Fruit fly (Drosophila melanogaster) whole organism, embryonic: ENCODE measurements around the gene RpS2.

Source experiments
- Ada2b ChIP-seq: fragments of 200-800 bp; sonication (Bioruptor generic); IDR thresholded peaks from 2 replicates; pipeline ENCODE4 v1.3.6; 2022; ENCODE audit warnings: missing biosample characterization, missing genetic modification characterization
- Atf-2 ChIP-seq: fragments of 200-800 bp; sonication (Bioruptor generic); optimal IDR thresholded peaks from 2 replicates; lab custom pipeline; 2016; ENCODE audit warnings: missing biosample characterization, missing genetic modification characterization
- Blimp-1 ChIP-seq: fragments of 200-800 bp; sonication (Bioruptor generic); optimal IDR thresholded peaks from 3 replicates; lab custom pipeline; 2018; ENCODE audit warnings: missing biosample characterization, missing genetic modification characterization, mild to moderate bottlenecking, moderate library complexity, missing genetic modification reagents
- CG10267 ChIP-seq: fragments of 200-800 bp; sonication (Bioruptor generic); optimal IDR thresholded peaks from 2 replicates; lab custom pipeline; 2018; ENCODE audit warnings: missing biosample characterization, mild to moderate bottlenecking, missing genetic modification characterization, moderate library complexity
- CG10565 ChIP-seq: fragments of 200-800 bp; sonication (Bioruptor generic); optimal IDR thresholded peaks from 3 replicates; lab custom pipeline; 2016; ENCODE audit warnings: missing biosample characterization, mild to moderate bottlenecking, missing genetic modification characterization
- CG11398 ChIP-seq: fragments of 200-800 bp; sonication (Bioruptor generic); optimal IDR thresholded peaks from 2 replicates; lab custom pipeline; 2016; ENCODE audit warnings: missing biosample characterization, missing genetic modification characterization
- CG11695 ChIP-seq: fragments of 200-800 bp; sonication (Bioruptor generic); IDR thresholded peaks from 3 replicates; pipeline ENCODE4 v1.3.6; 2022; ENCODE audit warnings: missing biosample characterization, missing genetic modification characterization
- CG12744 ChIP-seq: fragments of 200-800 bp; sonication (Bioruptor generic); optimal IDR thresholded peaks from 2 replicates; lab custom pipeline; 2016; ENCODE audit warnings: missing biosample characterization, missing genetic modification characterization
- CG13775 ChIP-seq: fragments of 200-800 bp; sonication (Bioruptor generic); optimal IDR thresholded peaks from 3 replicates; lab custom pipeline; 2017; ENCODE audit warnings: missing biosample characterization, mild to moderate bottlenecking, missing genetic modification characterization
- CG1603 ChIP-seq: fragments of 200-800 bp; sonication (Bioruptor generic); optimal IDR thresholded peaks from 2 replicates; lab custom pipeline; 2019; ENCODE audit warnings: missing biosample characterization, mild to moderate bottlenecking, missing genetic modification characterization, moderate library complexity
- CG16863 ChIP-seq: fragments of 200-800 bp; sonication (Bioruptor generic); optimal IDR thresholded peaks from 3 replicates; lab custom pipeline; 2016; ENCODE audit warnings: missing biosample characterization, missing genetic modification characterization
- CG2120 ChIP-seq: fragments of 200-800 bp; sonication (Bioruptor generic); optimal IDR thresholded peaks from 3 replicates; lab custom pipeline; 2016; ENCODE audit warnings: missing biosample characterization, missing genetic modification characterization
- CG2875 ChIP-seq: fragments of 200-800 bp; sonication (Bioruptor generic); optimal IDR thresholded peaks from 2 replicates; lab custom pipeline; 2017; ENCODE audit warnings: missing biosample characterization, mild to moderate bottlenecking, missing genetic modification characterization, missing genetic modification reagents
- CG31365 ChIP-seq: fragments of 200-800 bp; sonication (Bioruptor generic); optimal IDR thresholded peaks from 2 replicates; lab custom pipeline; 2018; ENCODE audit warnings: missing biosample characterization, mild to moderate bottlenecking, missing genetic modification characterization
- CG32767 ChIP-seq: fragments of 200-800 bp; sonication (Bioruptor generic); IDR thresholded peaks from 2 replicates; pipeline ENCODE4 v1.3.6; 2022; ENCODE audit warnings: missing biosample characterization, missing genetic modification characterization
- CG3838 ChIP-seq: fragments of 200-800 bp; sonication (Bioruptor generic); optimal IDR thresholded peaks from 3 replicates; lab custom pipeline; 2016; ENCODE audit warnings: missing biosample characterization, missing genetic modification characterization
- CG3847 ChIP-seq: fragments of 200-800 bp; sonication (Bioruptor generic); IDR thresholded peaks from 2 replicates; pipeline ENCODE4 v1.3.6; 2022; ENCODE audit warnings: missing biosample characterization, missing genetic modification characterization
- CG43689 ChIP-seq: fragments of 200-800 bp; sonication (Bioruptor generic); IDR thresholded peaks from 2 replicates; pipeline ENCODE4 v1.3.6; 2022; ENCODE audit warnings: missing biosample characterization, missing genetic modification characterization
- CG4707 ChIP-seq: fragments of 200-800 bp; sonication (Bioruptor generic); optimal IDR thresholded peaks from 2 replicates; lab custom pipeline; 2018; ENCODE audit warnings: missing biosample characterization, mild to moderate bottlenecking, missing genetic modification characterization, moderate library complexity
- CG4820 ChIP-seq: fragments of 200-800 bp; sonication (Bioruptor generic); optimal IDR thresholded peaks from 3 replicates; lab custom pipeline; 2016; ENCODE audit warnings: missing biosample characterization, missing genetic modification characterization
- CG8388 ChIP-seq: fragments of 200-800 bp; sonication (Bioruptor generic); optimal IDR thresholded peaks from 2 replicates; lab custom pipeline; 2019; ENCODE audit warnings: missing biosample characterization, mild to moderate bottlenecking, missing genetic modification characterization, moderate library complexity
- CG9437 ChIP-seq: fragments of 200-800 bp; sonication (Bioruptor generic); optimal IDR thresholded peaks from 2 replicates; lab custom pipeline; 2018; ENCODE audit warnings: missing biosample characterization, mild to moderate bottlenecking, missing genetic modification characterization
- CkIIα-i1 ChIP-seq: fragments of 200-800 bp; sonication (Bioruptor generic); IDR thresholded peaks from 2 replicates; pipeline ENCODE4 v1.3.6; 2022; ENCODE audit warnings: missing biosample characterization, missing genetic modification characterization
- Dip3 ChIP-seq: fragments of 200-800 bp; sonication (Bioruptor generic); optimal IDR thresholded peaks from 3 replicates; lab custom pipeline; 2016; ENCODE audit warnings: missing biosample characterization, missing genetic modification characterization
- Dp ChIP-seq: fragments of 200-800 bp; sonication (Bioruptor generic); optimal IDR thresholded peaks from 2 replicates; lab custom pipeline; 2018; ENCODE audit warnings: missing biosample characterization, mild to moderate bottlenecking, missing genetic modification characterization, moderate library complexity
- Ets65A ChIP-seq: fragments of 200-800 bp; sonication (Bioruptor generic); peaks from one replicate; lab custom pipeline; 2016; ENCODE audit warnings: missing biosample characterization, missing genetic modification characterization
- Hr39 ChIP-seq: fragments of >200 bp; optimal IDR thresholded peaks from 2 replicates; lab custom pipeline; 2017
- Med ChIP-seq: fragments of 200-800 bp; sonication (Bioruptor generic); peaks from one replicate; lab custom pipeline; 2016; ENCODE audit warnings: missing biosample characterization, missing genetic modification characterization, mild to moderate bottlenecking, inconsistent platforms, moderate library complexity
- Mes4 ChIP-seq: fragments of 200-800 bp; sonication (Bioruptor generic); optimal IDR thresholded peaks from 2 replicates; lab custom pipeline; 2016; ENCODE audit warnings: missing biosample characterization, missing genetic modification characterization
- Myb ChIP-seq: fragments of 200-800 bp; sonication (Bioruptor generic); optimal IDR thresholded peaks from 2 replicates; lab custom pipeline; 2016; ENCODE audit warnings: missing biosample characterization, missing genetic modification characterization
- Pdp1 ChIP-seq, 2 experiments: fragments of 200-800 bp; sonication (Bioruptor generic); optimal IDR thresholded peaks; 3 replicates each; lab custom pipeline; 2016; ENCODE audit warnings: missing biosample characterization in 2 of 2, missing genetic modification characterization in 2 of 2, mild to moderate bottlenecking in 1 of 2, moderate library complexity in 1 of 2
- TFAM ChIP-seq: fragments of 200-800 bp; sonication (Bioruptor generic); optimal IDR thresholded peaks from 2 replicates; lab custom pipeline; 2017; ENCODE audit warnings: missing biosample characterization, missing genetic modification characterization, inconsistent platforms
- YL-1 ChIP-seq: fragments of 200-800 bp; sonication (Bioruptor generic); optimal IDR thresholded peaks from 3 replicates; lab custom pipeline; 2017; ENCODE audit warnings: missing biosample characterization, mild to moderate bottlenecking, missing genetic modification characterization
- abd-A ChIP-seq: fragments of 200-800 bp; sonication (Bioruptor generic); optimal IDR thresholded peaks from 3 replicates; lab custom pipeline; 2019; ENCODE audit warnings: missing biosample characterization, mild to moderate bottlenecking, missing genetic modification characterization, moderate library complexity
- al ChIP-seq: fragments of 200-800 bp; sonication (Bioruptor generic); IDR thresholded peaks from 2 replicates; pipeline ENCODE4 v1.3.6; 2022; ENCODE audit warnings: missing biosample characterization, missing genetic modification characterization
- chif ChIP-seq, 2 experiments: fragments of 200-800 bp; sonication (Bioruptor generic); optimal IDR thresholded peaks; 3 replicates each; lab custom pipeline; 2016; ENCODE audit warnings: missing biosample characterization in 2 of 2, missing genetic modification characterization in 2 of 2
- corto ChIP-seq: fragments of 200-800 bp; sonication (Bioruptor generic); optimal IDR thresholded peaks from 2 replicates; lab custom pipeline; 2016; ENCODE audit warnings: missing biosample characterization, mild to moderate bottlenecking, missing genetic modification characterization, moderate library complexity
- dmrt11E ChIP-seq: fragments of 200-800 bp; sonication (Bioruptor generic); optimal IDR thresholded peaks from 3 replicates; lab custom pipeline; 2018; ENCODE audit warnings: missing biosample characterization, mild to moderate bottlenecking, missing genetic modification characterization, moderate library complexity
- ftz-f1 ChIP-seq: fragments of 200-800 bp; sonication (Bioruptor generic); optimal IDR thresholded peaks from 2 replicates; lab custom pipeline; 2016; ENCODE audit warnings: missing biosample characterization, missing genetic modification characterization
- grn ChIP-seq: fragments of 200-800 bp; sonication (Bioruptor generic); optimal IDR thresholded peaks from 3 replicates; lab custom pipeline; 2017; ENCODE audit warnings: missing biosample characterization, missing genetic modification characterization
- hth ChIP-seq: fragments of >200 bp; optimal IDR thresholded peaks from 2 replicates; lab custom pipeline; 2017; ENCODE audit warnings: inconsistent platforms
- ken ChIP-seq: fragments of 200-800 bp; sonication (Bioruptor generic); IDR thresholded peaks from 3 replicates; pipeline ENCODE4 v1.3.6; 2022; ENCODE audit warnings: missing biosample characterization, missing genetic modification characterization
- klu ChIP-seq: fragments of 200-800 bp; sonication (Bioruptor generic); IDR thresholded peaks from 2 replicates; pipeline ENCODE4 v1.3.6; 2022; ENCODE audit warnings: missing biosample characterization, missing genetic modification characterization
- nmo ChIP-seq: fragments of 200-800 bp; sonication (Bioruptor generic); optimal IDR thresholded peaks from 2 replicates; lab custom pipeline; 2018; ENCODE audit warnings: missing biosample characterization, mild to moderate bottlenecking, missing genetic modification characterization, moderate library complexity
- salm ChIP-seq: fragments of 200-800 bp; sonication (Bioruptor generic); optimal IDR thresholded peaks from 2 replicates; lab custom pipeline; 2018; ENCODE audit warnings: missing biosample characterization, mild to moderate bottlenecking, missing genetic modification characterization
- sim ChIP-seq: fragments of 200-800 bp; sonication (Bioruptor generic); IDR thresholded peaks from 2 replicates; pipeline ENCODE4 v1.3.6; 2022; ENCODE audit warnings: missing biosample characterization, missing genetic modification characterization
- slou ChIP-seq: fragments of 200-800 bp; sonication (Bioruptor generic); optimal IDR thresholded peaks from 3 replicates; lab custom pipeline; 2016; ENCODE audit warnings: missing biosample characterization, missing genetic modification characterization
- slp2 ChIP-seq: fragments of 200-800 bp; sonication (Bioruptor generic); optimal IDR thresholded peaks from 2 replicates; lab custom pipeline; 2016; ENCODE audit warnings: missing biosample characterization, missing genetic modification characterization
- tin ChIP-seq: fragments of 200-800 bp; sonication (Bioruptor generic); optimal IDR thresholded peaks from 3 replicates; lab custom pipeline; 2016; ENCODE audit warnings: missing biosample characterization, missing genetic modification characterization
- tup ChIP-seq: fragments of 200-800 bp; sonication (Bioruptor generic); optimal IDR thresholded peaks from 2 replicates; lab custom pipeline; 2016; ENCODE audit warnings: missing biosample characterization, mild to moderate bottlenecking, missing genetic modification characterization, moderate library complexity
- vvl ChIP-seq: fragments of 200-800 bp; sonication (Bioruptor generic); IDR thresholded peaks from 2 replicates; pipeline ENCODE4 v1.3.6; 2022; ENCODE audit warnings: missing biosample characterization, missing genetic modification characterization
- wor ChIP-seq: fragments of 200-800 bp; sonication (Bioruptor generic); IDR thresholded peaks from 2 replicates; pipeline ENCODE4 v1.3.6; 2022; ENCODE audit warnings: missing biosample characterization, missing genetic modification characterization
- zen ChIP-seq: fragments of 200-800 bp; sonication (Bioruptor generic); optimal IDR thresholded peaks from 3 replicates; lab custom pipeline; 2018; ENCODE audit warnings: missing biosample characterization, mild to moderate bottlenecking, missing genetic modification characterization, moderate library complexity
- zfh2 ChIP-seq: fragments of 200-800 bp; sonication (Bioruptor generic); optimal IDR thresholded peaks from 2 replicates; lab custom pipeline; 2016; ENCODE audit warnings: missing biosample characterization, missing genetic modification characterization

The RpS2 gene

DNA sequence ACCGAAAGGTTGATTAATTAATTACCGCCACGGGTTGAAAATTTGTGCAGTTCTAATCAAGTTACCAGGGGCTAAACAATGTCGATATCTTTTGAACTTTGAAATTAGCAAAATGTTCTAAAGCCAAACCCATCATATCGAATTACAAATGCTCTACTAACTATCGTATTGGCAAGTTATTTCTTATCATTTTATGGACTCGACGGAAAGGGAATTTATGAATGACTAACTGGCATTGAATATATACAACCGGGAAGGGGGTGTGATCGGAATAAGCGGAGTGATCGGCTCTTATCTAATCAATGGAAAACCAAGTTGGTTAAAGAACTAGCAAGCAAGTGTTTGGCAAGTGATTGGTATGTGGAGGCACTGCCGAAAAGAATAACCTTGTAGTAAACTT is 46.2 kb upstream of the RpS2 start (continued):
- no peak for TF ChIP-seq nmo (GFP tag; lab: Kevin White, UChicago)
- TF ChIP-seq Med (GFP tag; lab: Kevin White, UChicago) = peak; percentile 57
- TF ChIP-seq hth (lab: Kevin White, UChicago) = no peak
- TF ChIP-seq CG43689 (GFP tag; lab: Robert Waterston, UW) = no peak
- TF ChIP-seq Pdp1 (GFP tag; optimal IDR thresholded peaks at IDR 0.05; lab: Kevin White, UChicago) = peak in 1 of 2 experiments; percentile 32
- no peak for TF ChIP-seq slou (GFP tag; lab: Kevin White, UChicago)
- no peak for TF ChIP-seq CG13775 (GFP tag; lab: Kevin White, UChicago)
- TF ChIP-seq YL-1 (GFP tag; lab: Kevin White, UChicago) = no peak
- TF ChIP-seq Mes4 (GFP tag; lab: Kevin White, UChicago) = no peak
- TF ChIP-seq ken (GFP tag; lab: Robert Waterston, UW) = no peak
- no peak for TF ChIP-seq zen (tag; lab: Kevin White, UChicago)
- peak; percentile 39 for TF ChIP-seq ftz-f1 (GFP tag; lab: Kevin White, UChicago)
- TF ChIP-seq TFAM (GFP tag; lab: Kevin White, UChicago) = no peak
- TF ChIP-seq zfh2 (GFP tag; lab: Kevin White, UChicago) = no peak
- no peak for TF ChIP-seq wor (GFP tag; lab: Robert Waterston, UW)
- no peak for TF ChIP-seq CG10267
- TF ChIP-seq abd-A (tag; lab: Kevin White, UChicago) = no peak
- no peak for TF ChIP-seq corto (GFP tag; lab: Kevin White, UChicago)
- peak; percentile 59 for TF ChIP-seq CG2120
- no peak for TF ChIP-seq grn
- no peak for TF ChIP-seq CG32767
- TF ChIP-seq CG1603 (tag; lab: Kevin White, UChicago) = peak; percentile 22
- TF ChIP-seq Ets65A (GFP tag; lab: Kevin White, UChicago) = no peak
- no peak for TF ChIP-seq Dip3
- no peak for TF ChIP-seq sim
- no peak for TF ChIP-seq CG9437
- no peak for TF ChIP-seq Dp (GFP tag; lab: Kevin White, UChicago)
- TF ChIP-seq CG4707 = no peak
- TF ChIP-seq chif (GFP tag; optimal IDR thresholded peaks at IDR 0.05; lab: Kevin White, UChicago) = no peak
- no peak for TF ChIP-seq tin (GFP tag; lab: Kevin White, UChicago)
- no peak for TF ChIP-seq dmrt11E (tag; lab: Kevin White, UChicago)
- TF ChIP-seq CG4820 (GFP tag; lab: Kevin White, UChicago) = no peak
- TF ChIP-seq CG16863 (GFP tag; lab: Kevin White, UChicago) = no peak
- no peak for TF ChIP-seq CG3838 (GFP tag; lab: Kevin White, UChicago)
- TF ChIP-seq CG2875 (GFP tag; lab: Kevin White, UChicago) = no peak
- no peak for TF ChIP-seq Blimp-1
- TF ChIP-seq CG31365 (tag; lab: Kevin White, UChicago) = peak; percentile 29
- no peak for TF ChIP-seq salm (tag; lab: Kevin White, UChicago)
- TF ChIP-seq CG11398 (GFP tag; lab: Kevin White, UChicago) = no peak
- TF ChIP-seq CG8388 (GFP tag; lab: Kevin White, UChicago) = no peak
- no peak for TF ChIP-seq CG3847 (GFP tag; lab: Robert Waterston, UW)
- TF ChIP-seq tup (GFP tag; lab: Kevin White, UChicago) = no peak
- no peak for TF ChIP-seq al
- no peak for TF ChIP-seq CkIIα-i1
- no peak for TF ChIP-seq CG11695 (GFP tag; lab: Robert Waterston, UW)
- TF ChIP-seq vvl (GFP tag; lab: Robert Waterston, UW) = no peak
- no peak for TF ChIP-seq CG10565 (GFP tag; lab: Kevin White, UChicago)
- TF ChIP-seq Atf-2 (GFP tag; lab: Kevin White, UChicago) = no peak
- no peak for TF ChIP-seq CG12744
- no peak for TF ChIP-seq Ada2b (GFP tag; lab: Robert Waterston, UW)
- no peak for TF ChIP-seq slp2
- TF ChIP-seq Myb (GFP tag; lab: Kevin White, UChicago) = no peak
- no peak for TF ChIP-seq klu (GFP tag; lab: Robert Waterston, UW)
- TF ChIP-seq Hr39 = no peak
